Worm (Caenorhabditis elegans) whole organism, mixed stage, embryonic: ENCODE data around the gene T10D4.15.
"Not testable (repeated sequence)": the region's sequence is repeated elsewhere in the genome, so short reads cannot be mapped to it uniquely, and the experiment has no call there.

Experiments used
- M03D4.4 ChIP-seq: sonication (generic microtip); optimal IDR thresholded peaks from 2 replicates; lab custom pipeline; 2017; ENCODE audit warnings: mild to moderate bottlenecking, missing genetic modification characterization, missing compliant biosample characterization
- bed-3 ChIP-seq: fragments of 200-800 bp; sonication (Bioruptor generic); optimal IDR thresholded peaks from 3 replicates; lab custom pipeline; 2018; ENCODE audit warnings: mild to moderate bottlenecking, missing genetic modification characterization, moderate library complexity, missing compliant biosample characterization
- blmp-1 ChIP-seq: fragments of 150-350 bp; optimal IDR thresholded peaks from 2 replicates; lab custom pipeline; 2014; ENCODE audit warnings: missing biosample characterization, missing genetic modification characterization
- ceh-39 ChIP-seq: fragments of 150-350 bp; optimal IDR thresholded peaks from 2 replicates; lab custom pipeline; 2014; ENCODE audit warnings: missing biosample characterization, missing genetic modification characterization
- ceh-83 ChIP-seq: fragments of 200-800 bp; sonication (Bioruptor generic); optimal IDR thresholded peaks from 2 replicates; lab custom pipeline; 2018; ENCODE audit warnings: mild to moderate bottlenecking, missing genetic modification characterization, missing compliant biosample characterization
- ces-1 ChIP-seq: fragments of 150-350 bp; optimal IDR thresholded peaks from 2 replicates; lab custom pipeline; 2014; ENCODE audit warnings: missing biosample characterization, missing genetic modification reagents, missing genetic modification characterization
- cnd-1 ChIP-seq: fragments of 200-800 bp; sonication (Bioruptor generic); optimal IDR thresholded peaks from 2 replicates; lab custom pipeline; 2018; ENCODE audit warnings: mild to moderate bottlenecking, missing genetic modification characterization, missing compliant biosample characterization
- drap-1 ChIP-seq: fragments of 200-800 bp; sonication (Bioruptor generic); optimal IDR thresholded peaks from 3 replicates; lab custom pipeline; 2018; ENCODE audit warnings: mild to moderate bottlenecking, missing genetic modification characterization, missing compliant biosample characterization
- elt-3 ChIP-seq: fragments of 150-350 bp; optimal IDR thresholded peaks from 2 replicates; lab custom pipeline; 2014; ENCODE audit warnings: missing biosample characterization, missing genetic modification characterization
- flh-1 ChIP-seq: fragments of 200-800 bp; sonication (Bioruptor generic); optimal IDR thresholded peaks from 2 replicates; lab custom pipeline; 2018; ENCODE audit warnings: mild to moderate bottlenecking, missing genetic modification characterization, moderate library complexity, missing compliant biosample characterization
- ham-2 ChIP-seq: fragments of 200-800 bp; sonication (Bioruptor generic); optimal IDR thresholded peaks from 2 replicates; lab custom pipeline; 2018; ENCODE audit warnings: mild to moderate bottlenecking, missing genetic modification characterization, missing compliant biosample characterization
- hlh-1 ChIP-seq: fragments of 150-350 bp; optimal IDR thresholded peaks from 2 replicates; lab custom pipeline; 2014; ENCODE audit warnings: missing biosample characterization, missing genetic modification reagents, missing genetic modification characterization
- lin-32 ChIP-seq: fragments of 200-800 bp; sonication (Bioruptor generic); optimal IDR thresholded peaks from 2 replicates; lab custom pipeline; 2018; ENCODE audit warnings: mild to moderate bottlenecking, missing genetic modification characterization, missing compliant biosample characterization
- lsy-2 ChIP-seq: fragments of 150-350 bp; optimal IDR thresholded peaks from 2 replicates; lab custom pipeline; 2014; ENCODE audit warnings: missing biosample characterization, missing genetic modification characterization
- mep-1 ChIP-seq: fragments of 150-350 bp; optimal IDR thresholded peaks from 2 replicates; lab custom pipeline; 2017; ENCODE audit warnings: missing biosample characterization, missing genetic modification reagents, missing genetic modification characterization, inconsistent platforms
- nhr-12 ChIP-seq: fragments of 150-350 bp; optimal IDR thresholded peaks from 2 replicates; lab custom pipeline; 2014; ENCODE audit warnings: missing biosample characterization, missing genetic modification characterization
- nhr-2 ChIP-seq: fragments of 150-350 bp; optimal IDR thresholded peaks from 2 replicates; lab custom pipeline; 2014; ENCODE audit warnings: missing biosample characterization, missing genetic modification characterization
- nhr-237 ChIP-seq: fragments of 150-350 bp; optimal IDR thresholded peaks from 2 replicates; lab custom pipeline; 2014; ENCODE audit warnings: missing biosample characterization, missing genetic modification characterization
- nhr-76 ChIP-seq: sonication (generic microtip); optimal IDR thresholded peaks from 2 replicates; lab custom pipeline; 2017; ENCODE audit warnings: missing biosample characterization, missing genetic modification characterization
- pha-4 ChIP-seq: fragments of 150-350 bp; optimal IDR thresholded peaks from 2 replicates; lab custom pipeline; 2018; ENCODE audit warnings: missing biosample characterization, missing genetic modification reagents, missing genetic modification characterization
- sem-2 ChIP-seq: fragments of 200-800 bp; sonication (Bioruptor generic); optimal IDR thresholded peaks from 2 replicates; lab custom pipeline; 2018; ENCODE audit warnings: mild to moderate bottlenecking, missing genetic modification characterization, missing compliant biosample characterization
- tbx-8 ChIP-seq: fragments of 200-800 bp; sonication (Bioruptor generic); optimal IDR thresholded peaks from 2 replicates; lab custom pipeline; 2018; ENCODE audit warnings: mild to moderate bottlenecking, missing genetic modification characterization, moderate library complexity, missing compliant biosample characterization
- unc-120 ChIP-seq: sonication (generic microtip); optimal IDR thresholded peaks from 2 replicates; lab custom pipeline; 2017; ENCODE audit warnings: missing genetic modification characterization, missing compliant biosample characterization; ENCODE audit not compliant: poor library complexity, severe bottlenecking
- unc-62 ChIP-seq: fragments of 150-350 bp; optimal IDR thresholded peaks from 2 replicates; lab custom pipeline; 2014; ENCODE audit warnings: missing biosample characterization, missing genetic modification reagents, missing genetic modification characterization
- zip-8 ChIP-seq: fragments of 150-350 bp; optimal IDR thresholded peaks from 2 replicates; lab custom pipeline; 2014; ENCODE audit warnings: missing biosample characterization, missing genetic modification characterization
- ztf-11 ChIP-seq: fragments of 150-350 bp; optimal IDR thresholded peaks from 2 replicates; lab custom pipeline; 2014; ENCODE audit warnings: missing biosample characterization, missing genetic modification characterization

The T10D4.15 gene

DNA sequence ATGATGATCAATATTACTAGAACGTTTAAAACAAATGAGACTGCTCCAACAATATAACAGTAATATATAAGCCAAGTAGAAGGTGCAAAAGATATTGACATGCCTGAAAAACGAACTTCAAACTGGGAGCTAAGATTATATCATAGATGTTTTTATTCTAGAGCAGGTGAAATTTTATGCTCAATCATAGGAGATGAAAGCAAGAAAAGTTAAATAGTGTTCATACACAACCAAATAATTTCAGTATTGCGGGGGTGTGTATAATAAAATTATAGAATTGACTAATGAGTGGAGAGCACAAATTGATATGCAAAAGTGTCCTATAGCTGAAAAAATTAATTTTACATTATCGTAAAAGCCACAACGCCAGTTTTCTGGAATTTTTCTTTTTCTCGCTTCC is 13.0 kb downstream of the T10D4.15 start, which contains the start of gene sri-34:
Gene sri-34, minus strand, starts transcription at position 101 of the 400 bp plus-strand sequence.
- no peak for TF ChIP-seq M03D4.4
- no peak for TF ChIP-seq mep-1 (tag; lab: Kevin White, UChicago)
- no peak for TF ChIP-seq unc-120
- no peak for TF ChIP-seq cnd-1 (tag; lab: Kevin White, UChicago)
- TF ChIP-seq ces-1 (GFP tag; lab: Kevin White, UChicago) = no peak
- no peak for TF ChIP-seq ham-2 (GFP tag; lab: Kevin White, UChicago)
- TF ChIP-seq, all 35 proteins: peak for 0

DNA sequence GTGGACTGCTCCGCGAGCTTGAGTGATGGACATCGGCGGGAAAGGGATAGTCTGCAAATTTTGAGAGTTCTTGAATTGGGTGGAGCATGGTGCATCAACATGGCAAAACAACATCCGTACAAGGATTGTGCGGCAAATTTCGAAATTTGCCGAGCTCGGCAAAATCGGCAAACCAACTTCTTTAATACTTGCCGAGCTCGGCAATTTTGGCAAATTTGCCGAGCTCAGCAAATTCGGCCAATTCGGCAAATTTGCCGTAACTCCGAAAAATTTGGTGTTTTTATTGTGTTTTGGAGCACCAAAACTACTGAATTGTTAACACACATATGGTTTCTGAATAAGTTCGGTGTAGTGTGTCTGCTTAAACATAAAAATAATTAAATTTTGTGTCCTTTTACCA is 24.1 kb downstream of the T10D4.15 start, which contains the start of gene fbxc-55:
Gene fbxc-55, minus strand, starts transcription at position 101 of the 400 bp plus-strand sequence.
- TF ChIP-seq zip-8 (tag; lab: Kevin White, UChicago) = no peak
- no peak for TF ChIP-seq drap-1 (GFP tag; lab: Kevin White, UChicago)
- TF ChIP-seq blmp-1 (tag; lab: Kevin White, UChicago) = no peak
- no peak for TF ChIP-seq hlh-1 (tag; lab: Kevin White, UChicago)
- TF ChIP-seq elt-3 = no peak
- TF ChIP-seq flh-1 (GFP tag; lab: Kevin White, UChicago) = no peak
- no peak for TF ChIP-seq ham-2 (GFP tag; lab: Kevin White, UChicago)
- no peak for TF ChIP-seq cnd-1 (tag; lab: Kevin White, UChicago)
- TF ChIP-seq pha-4 = no peak
- no peak for TF ChIP-seq sem-2 (GFP tag; lab: Kevin White, UChicago)
- TF ChIP-seq ceh-39 = no peak

DNA sequence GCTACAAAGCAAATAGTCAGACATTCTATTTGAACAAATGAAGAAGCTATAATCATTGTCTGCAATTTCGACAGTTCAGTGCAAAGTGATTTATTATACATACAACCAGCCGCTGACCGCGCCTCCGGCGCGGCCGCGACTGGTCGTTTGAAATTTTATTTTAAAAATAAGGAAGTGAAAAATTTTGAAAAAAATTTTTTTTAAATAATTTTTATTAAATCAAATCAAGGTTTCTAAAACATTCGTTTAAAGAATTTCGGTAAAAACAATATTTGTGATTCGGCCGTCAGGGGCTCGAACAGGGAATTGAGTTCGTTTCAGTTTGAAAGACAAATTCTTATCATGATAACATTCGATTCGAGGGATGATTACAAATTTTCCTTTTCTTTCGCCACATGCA is 26.2 kb downstream of the T10D4.15 start, which contains the start of gene Y27F2A.10:
Gene Y27F2A.10, minus strand, starts transcription at position 101 of the 400 bp plus-strand sequence.
- no peak for TF ChIP-seq ceh-39
- no peak for TF ChIP-seq sem-2 (GFP tag; lab: Kevin White, UChicago)
- no peak for TF ChIP-seq ham-2 (GFP tag; lab: Kevin White, UChicago)
- TF ChIP-seq bed-3 (GFP tag; lab: Kevin White, UChicago) = no peak
- no peak for TF ChIP-seq nhr-12
- TF ChIP-seq mep-1 (tag; lab: Kevin White, UChicago) = no peak

DNA sequence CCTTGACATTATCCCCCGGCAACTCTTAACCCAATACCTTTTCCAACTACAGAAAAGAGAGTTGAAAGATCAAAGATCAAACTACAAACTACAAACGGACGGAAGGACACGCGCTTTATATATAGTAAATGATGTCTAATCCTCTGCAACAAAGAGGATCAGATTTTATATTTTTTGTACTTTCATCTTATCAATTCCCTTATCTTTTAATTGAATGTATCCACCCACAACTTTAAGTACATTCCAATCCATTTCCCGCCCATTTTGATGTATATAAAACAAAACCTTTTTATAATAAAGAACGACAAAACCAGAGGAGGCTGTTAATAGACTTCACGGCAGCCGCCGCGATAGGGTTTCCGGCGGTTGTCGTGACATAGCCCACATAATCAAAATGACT is 31.7 kb downstream of the T10D4.15 start, which contains the start of gene sri-40:
Gene sri-40, plus strand, starts transcription at position 301 of the 400 bp plus-strand sequence.
- TF ChIP-seq nhr-12; ztf-11 (tag; lab: Kevin White, UChicago); blmp-1 (tag; lab: Kevin White, UChicago): not testable (repeated sequence)

DNA sequence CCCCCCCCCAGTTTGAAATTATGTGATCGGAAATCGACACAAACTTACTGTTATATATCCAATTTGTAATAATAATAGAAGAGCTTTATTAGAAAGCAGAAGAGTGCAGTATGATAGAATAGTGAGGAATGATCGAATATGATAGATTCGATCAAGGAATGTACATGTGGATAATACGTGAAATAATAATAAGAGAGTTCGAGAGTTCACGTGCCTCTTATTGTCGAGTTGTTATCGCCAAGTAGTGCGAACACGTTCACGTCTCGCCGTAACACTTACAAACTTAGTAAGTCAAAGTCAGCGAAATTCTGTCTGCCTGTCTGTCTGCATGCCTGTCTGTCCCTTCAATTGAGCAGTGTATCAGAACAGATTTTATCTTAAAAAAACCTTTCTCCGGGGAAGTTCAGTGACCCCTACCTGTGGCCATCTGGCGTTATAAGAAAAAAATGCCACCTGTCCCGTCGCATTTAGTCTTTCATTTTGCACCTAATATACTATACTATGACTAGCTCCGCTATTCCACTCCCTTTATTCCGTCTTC is 37.4 kb downstream of the T10D4.15 start, which contains the start of the genes Y27F2A.6 and Y27F2A.8:
Gene Y27F2A.6, minus strand, starts transcription at position 101 of the 541 bp plus-strand sequence.
Gene Y27F2A.8, plus strand, starts transcription at position 491 of the 541 bp plus-strand sequence.
- TF ChIP-seq nhr-12; unc-62 (GFP tag; lab: Kevin White, UChicago); nhr-237 (tag; lab: Kevin White, UChicago): not testable (repeated sequence)

DNA sequence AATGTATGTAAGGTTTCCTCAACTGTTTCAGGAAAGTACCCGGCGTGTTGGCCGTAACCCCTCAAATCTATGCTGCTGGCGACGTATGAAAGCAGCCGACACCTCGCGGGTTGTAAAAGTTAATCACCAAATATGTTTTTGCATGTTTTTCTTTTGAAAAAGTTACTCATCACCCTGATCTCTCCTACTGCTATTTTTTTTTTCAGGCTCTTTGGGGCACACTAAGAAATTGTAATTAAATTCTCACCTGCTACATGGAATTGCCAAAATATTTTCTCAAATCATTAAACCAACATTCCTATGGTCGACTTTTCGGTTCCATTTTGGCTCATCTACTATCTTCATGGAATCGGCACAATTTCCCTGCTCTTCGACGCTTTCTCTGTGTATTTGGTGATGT is 38.9 kb downstream of the T10D4.15 start, which contains the start of gene sri-78:
Gene sri-78, plus strand, starts transcription at position 301 of the 400 bp plus-strand sequence.
- not testable (repeated sequence) for TF ChIP-seq nhr-76 (tag; lab: Kevin White, UChicago); ceh-39; M03D4.4

DNA sequence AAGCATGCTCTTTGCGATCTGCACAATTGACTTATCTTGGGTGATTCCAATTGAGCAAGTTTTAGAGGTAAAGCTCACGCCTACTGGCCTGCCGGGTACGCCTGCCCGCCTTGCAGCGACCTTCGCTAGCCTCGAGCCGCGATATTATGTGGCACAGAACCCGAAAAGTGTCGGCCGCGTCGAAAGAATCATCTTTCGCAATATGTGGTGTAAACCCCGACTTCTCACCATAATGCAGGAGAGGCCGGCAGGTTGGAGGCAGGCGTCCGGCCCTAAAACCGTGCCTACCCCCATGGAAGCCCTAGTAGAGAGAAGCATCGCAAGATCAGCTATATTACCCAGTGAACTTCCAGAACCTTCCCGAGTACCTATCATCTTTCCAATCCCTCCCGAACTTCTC is 39.9 kb downstream of the T10D4.15 start:
- TF ChIP-seq drap-1 (GFP tag; lab: Kevin White, UChicago) = no peak
- TF ChIP-seq unc-62 (GFP tag; lab: Kevin White, UChicago) = no peak
- TF ChIP-seq ceh-83 (GFP tag; lab: Kevin White, UChicago) = no peak
- TF ChIP-seq lin-32 (GFP tag; lab: Kevin White, UChicago) = no peak
- no peak for TF ChIP-seq nhr-2 (tag; lab: Kevin White, UChicago)
- no peak for TF ChIP-seq pha-4
- TF ChIP-seq nhr-237 (tag; lab: Kevin White, UChicago) = no peak
- TF ChIP-seq lsy-2 (tag; lab: Kevin White, UChicago) = no peak
- TF ChIP-seq tbx-8 = no peak
- no peak for TF ChIP-seq flh-1 (GFP tag; lab: Kevin White, UChicago)
- no peak for TF ChIP-seq sem-2 (GFP tag; lab: Kevin White, UChicago)
- no peak for TF ChIP-seq nhr-12
- no peak for TF ChIP-seq nhr-76 (tag; lab: Kevin White, UChicago)
